Worm (Caenorhabditis elegans): ENCODE results near the gene ttll-11.

Gene ttll-11

DNA sequence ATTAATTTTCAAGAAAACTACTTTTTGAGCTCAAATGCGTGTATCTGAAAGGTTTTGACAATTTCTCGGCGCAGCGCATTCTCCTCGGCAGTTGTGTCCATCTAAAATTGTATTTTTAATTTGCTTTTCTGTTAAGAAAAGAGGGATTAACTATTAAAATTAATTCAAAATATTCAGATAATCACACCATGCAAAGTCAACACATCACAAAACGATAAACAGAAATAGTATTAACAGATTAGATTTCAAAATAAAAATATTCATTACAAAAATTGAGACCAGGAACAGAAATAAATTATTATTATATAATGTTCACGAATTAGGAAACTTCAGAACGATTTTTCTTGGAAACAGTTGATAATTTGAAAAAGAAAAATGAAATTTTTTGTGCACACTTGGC lies 11.0 kb upstream of the ttll-11 start, which contains the start of gene pole-2 (continued):
- no peak for TF ChIP-seq K12H6.12 (tag; optimal IDR thresholded peaks at IDR 0.05)
- TF ChIP-seq F22D6.2 (tag; optimal IDR thresholded peaks at IDR 0.05), result no peak
- TF ChIP-seq zim-3 (tag; optimal IDR thresholded peaks at IDR 0.05), result no peak
- TF ChIP-seq F49E8.2 (tag; optimal IDR thresholded peaks at IDR 0.05; ENCODE audit: insufficient read depth), result peak; percentile 3
- no peak for TF ChIP-seq ekl-4 (GFP tag; IDR thresholded peaks at IDR 0.05)
- TF ChIP-seq nhr-80 (tag; optimal IDR thresholded peaks at IDR 0.05), result no peak
- no peak for TF ChIP-seq tbp1 (GFP tag; optimal IDR thresholded peaks at IDR 0.05)
- no peak for TF ChIP-seq sdz-38 (tag; optimal IDR thresholded peaks at IDR 0.05)
- TF ChIP-seq Y95B8A.8 (GFP tag; IDR thresholded peaks at IDR 0.05), result no peak
- TF ChIP-seq chd-7 (tag; optimal IDR thresholded peaks at IDR 0.05), result no peak
- no peak for TF ChIP-seq rec-8 (tag; optimal IDR thresholded peaks at IDR 0.05)
- TF ChIP-seq F52B5.7 (tag; optimal IDR thresholded peaks at IDR 0.05), result no peak
- TF ChIP-seq hmg-20 (GFP tag; IDR thresholded peaks at IDR 0.05), result no peak
- no peak for TF ChIP-seq nhr-27 (tag; optimal IDR thresholded peaks at IDR 0.05)
- no peak for TF ChIP-seq bed-2 (GFP tag; IDR thresholded peaks at IDR 0.05)
- no peak for TF ChIP-seq cebp-1 (GFP tag; IDR thresholded peaks at IDR 0.05)
- no peak for TF ChIP-seq cebp-1 (tag; optimal IDR thresholded peaks at IDR 0.05)
- no peak for TF ChIP-seq ceh-40 (GFP tag; IDR thresholded peaks at IDR 0.05)
- TF ChIP-seq egl-44 (GFP tag; IDR thresholded peaks at IDR 0.05), result no peak
- no peak for TF ChIP-seq F39B2.1 (GFP tag; IDR thresholded peaks at IDR 0.05)
- no peak for TF ChIP-seq ztf-28 (GFP tag; IDR thresholded peaks at IDR 0.05)
- no peak for TF ChIP-seq sea-2 (GFP tag; IDR thresholded peaks at IDR 0.05)
- TF ChIP-seq dpff-1 (tag; optimal IDR thresholded peaks at IDR 0.05), result no peak
- no peak for TF ChIP-seq ztf-6 (GFP tag; IDR thresholded peaks at IDR 0.05)
- no peak for TF ChIP-seq snpc-4 (GFP tag; optimal IDR thresholded peaks at IDR 0.05)
- TF ChIP-seq snpc-4 (tag; optimal IDR thresholded peaks at IDR 0.05), result peak in 1 of 4 experiments; percentile 14

DNA sequence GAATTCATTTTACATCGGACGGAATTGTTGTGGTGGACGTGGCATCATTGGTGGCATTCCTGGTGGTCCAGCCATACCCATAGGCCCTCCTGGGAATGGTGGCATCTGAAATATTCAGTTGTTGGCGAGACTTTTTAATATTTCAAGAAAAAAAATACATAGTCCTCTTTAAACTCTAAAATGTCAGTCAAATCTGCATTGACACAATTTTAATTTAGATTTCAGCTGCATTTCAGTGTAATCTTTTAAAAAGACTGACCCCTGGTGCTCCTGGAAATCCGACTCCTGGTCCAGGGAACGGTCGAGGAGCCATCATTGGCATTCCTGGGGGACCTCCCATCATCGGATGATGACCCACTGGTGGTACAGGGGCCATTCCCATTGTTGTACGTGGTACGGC lies 10.6 kb upstream of the ttll-11 start:
- no peak for TF ChIP-seq nfyb-1 (GFP tag; IDR thresholded peaks at IDR 0.05)
- 0 out of 2 replicates have a peak, but pooled peaks have one; percentile 11 for TF ChIP-seq Y95B8A.8 (GFP tag; IDR thresholded peaks at IDR 0.05)

DNA sequence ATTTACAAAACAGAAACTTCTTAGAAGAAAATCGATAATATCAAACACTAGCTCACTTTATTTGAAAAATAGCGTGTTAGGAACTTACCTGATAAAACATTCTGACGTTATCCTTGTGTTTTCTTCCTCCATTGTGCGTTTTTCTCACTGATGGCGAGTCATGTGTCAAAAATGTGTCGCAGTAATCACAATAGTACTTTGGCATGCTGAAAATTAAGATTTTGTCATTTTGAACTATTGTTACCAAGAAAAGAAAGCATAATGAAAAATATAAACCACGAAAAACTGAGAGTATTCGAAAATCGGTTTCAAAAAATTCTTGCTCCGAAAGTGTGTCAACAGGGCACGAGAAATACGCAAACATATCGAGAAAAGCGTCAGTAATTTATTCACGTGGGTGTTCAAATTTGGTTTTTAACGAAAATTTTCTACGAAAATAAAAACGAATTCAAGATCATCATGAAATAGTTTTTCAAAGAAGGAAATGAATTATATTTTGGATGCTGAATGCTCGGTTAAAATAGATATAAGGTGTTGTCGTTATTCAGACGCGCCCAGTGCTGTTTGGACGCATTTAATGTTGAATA lies 9.8 kb upstream of the ttll-11 start, which contains the start of gene snrp-3:
Gene snrp-3 (minus strand): TSS at position 206 of the 587 bp plus-strand sequence.
- TF ChIP-seq ZK185.1 (tag; optimal IDR thresholded peaks at IDR 0.05; ENCODE audit: poor library complexity, severe bottlenecking), result peak; percentile 76
- TF ChIP-seq nhr-80 (tag; optimal IDR thresholded peaks at IDR 0.05), result peak; percentile 29
- TF ChIP-seq mcd-1 (GFP tag; IDR thresholded peaks at IDR 0.05), result peak; percentile 76
- TF ChIP-seq let-607 (tag; optimal IDR thresholded peaks at IDR 0.05), result peak in 1 of 2 experiments; percentile 12
- 0 out of 2 replicates have a peak, but pooled peaks have one; percentile 44 for TF ChIP-seq Y79H2A.3 (GFP tag; conservative IDR thresholded peaks at IDR 0.05)
- TF ChIP-seq attf-5 (GFP tag; optimal IDR thresholded peaks at IDR 0.05), result peak; percentile 79
- no peak for TF ChIP-seq ceh-91 (GFP tag; IDR thresholded peaks at IDR 0.05)
- TF ChIP-seq efl-1 (GFP tag; optimal IDR thresholded peaks at IDR 0.05), result peak; percentile 69
- TF ChIP-seq snpc-1.3 (tag; optimal IDR thresholded peaks at IDR 0.05; ENCODE audit: insufficient read depth), result peak; percentile 59
- peak; percentile 89; the same call in 1 of the 2 replicates for TF ChIP-seq Y53G8AR.9 (GFP tag; conservative IDR thresholded peaks at IDR 0.05)
- no peak for TF ChIP-seq cebp-1 (GFP tag; IDR thresholded peaks at IDR 0.05)
- TF ChIP-seq cebp-1 (tag; optimal IDR thresholded peaks at IDR 0.05), result peak; percentile 75
- TF ChIP-seq Y95B8A.8 (GFP tag; IDR thresholded peaks at IDR 0.05), result no peak
- TF ChIP-seq hmg-20 (GFP tag; IDR thresholded peaks at IDR 0.05), result peak; percentile 73
- peak; percentile 2 for TF ChIP-seq F23B12.7 (tag; optimal IDR thresholded peaks at IDR 0.05; ENCODE audit: insufficient read depth)
- TF ChIP-seq pbrm-1 (GFP tag; IDR thresholded peaks at IDR 0.05), result peak; percentile 43; the same call in 1 of the 2 replicates
- TF ChIP-seq nhr-27 (tag; optimal IDR thresholded peaks at IDR 0.05), result no peak
- TF ChIP-seq D2030.7 (GFP tag; IDR thresholded peaks at IDR 0.05), result peak; percentile 71
- no peak for TF ChIP-seq ztf-6 (GFP tag; IDR thresholded peaks at IDR 0.05)
- 0 out of 2 replicates have a peak, but pooled peaks have one; percentile 6 for TF ChIP-seq lin-26 (GFP tag; IDR thresholded peaks at IDR 0.05)
- peak; percentile 37; the same call in 1 of the 2 replicates for TF ChIP-seq hmg-1.2 (GFP tag; IDR thresholded peaks at IDR 0.05)
- no peak for TF ChIP-seq egl-44 (GFP tag; IDR thresholded peaks at IDR 0.05)
- no peak for TF ChIP-seq ccch-3 (GFP tag; optimal IDR thresholded peaks at IDR 0.05)
- peak; percentile 73 for TF ChIP-seq dpl-1 (GFP tag; optimal IDR thresholded peaks at IDR 0.05)
- TF ChIP-seq unc-130 (GFP tag; optimal IDR thresholded peaks at IDR 0.05), result peak; percentile 23
